Fruit fly (Drosophila melanogaster) Kc167 (cell line): ENCODE results near the gene Men.
"Not testable (repeated sequence)": the region's sequence is repeated elsewhere in the genome, so short reads cannot be mapped to it uniquely, and the experiment has no call there.

ENCODE experiments used
- Myc ChIP-seq: fragments of >200 bp; optimal IDR thresholded peaks from 2 replicates; lab custom pipeline; 2017; ENCODE audit warnings: missing external identifiers
- Sin3A ChIP-seq: fragments of >200 bp; optimal IDR thresholded peaks from 2 replicates; lab custom pipeline; 2018; ENCODE audit warnings: missing external identifiers
- h ChIP-seq: fragments of >200 bp; optimal IDR thresholded peaks from 3 replicates; lab custom pipeline; 2018; ENCODE audit warnings: missing external identifiers
- insv ChIP-seq: fragments of >200 bp; optimal IDR thresholded peaks from 3 replicates; lab custom pipeline; 2018; ENCODE audit warnings: missing external identifiers
- psq ChIP-seq: fragments of >200 bp; optimal IDR thresholded peaks from 2 replicates; lab custom pipeline; 2017; ENCODE audit warnings: missing external identifiers
- ttk ChIP-seq: sonication (Bioruptor generic); optimal IDR thresholded peaks from 2 replicates; lab custom pipeline; 2017; ENCODE audit warnings: missing external identifiers

The Men gene

DNA sequence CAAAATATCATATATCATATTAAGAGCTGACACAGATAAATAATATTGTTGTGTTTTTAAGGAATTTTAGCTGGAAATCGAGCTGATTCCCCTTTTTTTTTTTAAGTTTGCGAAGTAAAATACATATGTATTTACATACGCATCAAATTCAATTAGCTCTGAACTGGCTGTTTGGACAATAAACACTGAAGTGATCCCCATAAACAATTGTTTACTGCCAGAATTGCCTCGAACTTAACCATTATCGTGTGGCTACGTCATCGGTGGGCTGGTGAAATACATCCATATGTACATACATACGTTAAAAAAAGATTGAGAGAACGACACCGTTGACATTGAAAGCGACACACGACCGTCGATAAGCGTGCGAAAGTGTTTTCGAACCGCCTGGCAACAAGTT is 6.0 kb downstream of the Men start:
- no peak for TF ChIP-seq h (lab: Kevin White, UChicago)
- TF ChIP-seq psq (lab: Kevin White, UChicago), result no peak
- no peak for TF ChIP-seq Sin3A
- TF ChIP-seq ttk, result no peak
- no peak for TF ChIP-seq insv (lab: Kevin White, UChicago)
- no peak for TF ChIP-seq Myc (lab: Kevin White, UChicago)

DNA sequence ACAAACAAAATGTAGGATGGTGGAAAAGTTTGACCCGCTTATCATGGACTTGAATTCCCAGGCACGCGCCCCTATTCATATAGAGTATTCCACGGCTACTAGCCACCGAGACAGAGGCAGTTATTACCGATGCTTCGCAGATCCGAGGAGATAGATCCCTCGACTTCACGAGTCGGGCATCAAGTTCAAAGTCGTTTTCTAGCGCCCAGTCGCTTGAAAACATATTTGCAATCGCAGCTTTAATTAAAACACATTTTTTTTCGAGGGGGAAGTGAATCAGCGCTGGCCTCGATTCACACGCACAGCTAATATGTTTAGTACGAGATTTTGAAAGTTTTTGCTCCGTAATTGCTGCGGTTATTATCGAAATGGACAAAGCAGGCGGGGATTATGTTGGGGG is 7.0 kb downstream of the Men start:
- TF ChIP-seq insv (lab: Kevin White, UChicago), result no peak
- TF ChIP-seq Myc (lab: Kevin White, UChicago), result no peak
- no peak for TF ChIP-seq h (lab: Kevin White, UChicago)

DNA sequence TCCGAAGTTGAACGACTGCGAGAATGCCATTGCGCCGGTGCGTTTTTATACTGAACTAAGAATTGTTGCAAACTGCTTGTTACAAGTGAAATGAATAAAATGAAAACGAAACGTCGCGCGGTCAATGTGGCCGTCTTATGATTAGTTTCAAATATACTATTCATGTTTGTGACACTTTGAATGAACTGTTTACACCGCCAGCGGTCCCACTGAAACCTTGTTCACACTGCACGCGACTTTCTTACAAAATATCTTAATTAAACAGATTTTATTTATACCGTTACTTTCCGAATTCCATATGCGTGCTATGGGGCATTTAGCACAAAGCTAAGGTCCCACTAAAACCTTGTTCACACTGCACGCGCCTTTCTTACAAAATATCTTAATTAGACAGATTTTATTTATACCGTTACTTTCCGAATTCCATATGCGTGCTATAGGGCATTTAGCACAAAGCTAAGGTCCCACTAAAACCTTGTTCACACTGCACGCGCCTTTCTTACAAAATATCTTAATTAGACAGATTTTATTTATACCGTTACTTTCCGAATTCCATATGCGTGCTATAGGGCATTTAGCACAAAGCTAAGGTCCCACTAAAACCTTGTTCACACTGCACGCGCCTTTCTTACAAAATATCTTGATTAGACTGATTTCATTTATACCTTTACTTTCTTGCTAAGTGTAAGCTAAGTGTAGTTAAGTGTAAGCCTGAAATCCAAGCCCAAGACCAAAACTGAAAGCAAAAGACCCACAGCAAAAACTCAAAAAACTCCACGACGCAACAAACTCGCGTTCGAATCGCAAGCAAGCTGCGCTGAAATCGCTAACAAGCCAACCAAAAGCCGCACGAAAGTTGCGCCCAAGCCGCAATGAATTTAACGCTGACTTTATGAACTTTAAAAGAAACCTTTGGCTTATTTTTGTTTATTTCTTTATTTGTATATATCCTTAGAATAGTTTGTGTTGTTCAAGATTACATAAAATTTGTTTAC is 9.8 kb downstream of the Men start, which contains the start of gene PolQ:
Gene PolQ (minus strand): TSS at position 122 of the 995 bp plus-strand sequence.
- TF ChIP-seq insv (lab: Kevin White, UChicago); Sin3A; Myc (lab: Kevin White, UChicago): not testable (repeated sequence)

DNA sequence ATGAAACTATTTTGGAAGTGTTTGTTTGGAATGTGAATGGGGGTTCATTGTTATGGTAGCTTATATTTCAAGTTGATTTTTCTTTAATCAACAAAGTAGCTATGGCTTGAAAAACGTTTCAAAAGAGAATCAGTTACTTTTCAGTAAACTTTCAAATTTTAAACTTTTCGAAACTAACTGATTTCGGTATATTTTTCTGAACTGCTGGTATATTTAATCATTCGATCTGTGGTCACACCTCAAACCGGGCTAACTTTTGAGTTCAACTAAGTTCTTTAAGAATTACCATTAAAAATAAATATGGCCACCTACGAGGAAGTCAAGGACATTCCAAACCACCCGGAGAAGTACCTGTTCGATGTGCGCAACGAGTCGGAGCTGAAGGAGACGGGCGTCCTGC is 17.4 kb downstream of the Men start, which contains the start of gene CG12279:
Gene CG12279 (plus strand): TSS at position 234 of the 400 bp plus-strand sequence.
- TF ChIP-seq ttk, result no peak
- TF ChIP-seq psq (lab: Kevin White, UChicago), result no peak
- TF ChIP-seq h (lab: Kevin White, UChicago), result no peak
- no peak for TF ChIP-seq Sin3A
- no peak for TF ChIP-seq insv (lab: Kevin White, UChicago)
- TF ChIP-seq Myc (lab: Kevin White, UChicago), result no peak

DNA sequence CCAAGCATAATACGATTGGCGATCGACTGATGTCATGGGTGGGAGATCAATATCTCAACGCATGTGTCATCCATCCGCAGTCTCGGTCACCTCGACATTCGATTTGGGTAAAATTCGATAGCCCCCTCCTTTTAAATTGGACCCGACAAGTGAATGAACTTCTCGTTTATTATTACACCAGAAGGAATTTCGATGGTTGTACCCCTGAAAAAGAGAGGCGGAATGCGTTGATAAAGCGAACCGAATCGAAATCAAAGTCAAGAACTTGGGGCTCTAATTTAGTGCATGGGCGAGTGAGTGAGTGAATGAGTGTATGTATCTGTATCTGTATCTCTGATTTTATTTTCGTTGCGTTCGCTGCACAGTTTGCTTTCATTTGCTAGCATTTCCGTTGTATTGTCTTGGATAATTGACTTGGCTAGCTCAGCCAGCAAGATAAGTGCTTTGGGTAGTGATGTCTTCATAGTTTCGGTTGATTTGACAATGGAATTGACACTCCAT is 20.2 kb downstream of the Men start:
- TF ChIP-seq h (lab: Kevin White, UChicago) (no peak), insv (lab: Kevin White, UChicago) (no peak), Sin3A (no peak), ttk (no peak), Myc (lab: Kevin White, UChicago) (no peak), psq (lab: Kevin White, UChicago) (no peak)

DNA sequence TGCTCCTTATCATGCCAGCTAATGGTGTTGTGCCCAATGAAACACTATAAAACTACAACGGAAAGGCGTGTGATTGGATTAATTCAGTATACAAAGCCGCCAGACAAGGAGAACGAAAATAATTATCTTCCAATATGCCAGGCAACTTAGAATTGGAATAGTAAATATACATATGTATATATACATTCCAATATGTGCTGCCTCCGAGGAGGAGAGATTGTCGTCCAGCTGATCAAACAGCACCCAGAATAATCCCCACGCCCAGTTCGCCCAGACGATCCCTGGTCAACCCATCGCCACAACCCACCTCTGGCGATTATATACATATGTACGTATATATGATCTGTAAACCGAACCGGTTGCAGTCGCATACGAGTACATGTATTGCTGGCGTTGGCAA is 21.0 kb downstream of the Men start:
- TF ChIP-seq ttk (no peak), psq (lab: Kevin White, UChicago) (no peak), Myc (lab: Kevin White, UChicago) (no peak)

DNA sequence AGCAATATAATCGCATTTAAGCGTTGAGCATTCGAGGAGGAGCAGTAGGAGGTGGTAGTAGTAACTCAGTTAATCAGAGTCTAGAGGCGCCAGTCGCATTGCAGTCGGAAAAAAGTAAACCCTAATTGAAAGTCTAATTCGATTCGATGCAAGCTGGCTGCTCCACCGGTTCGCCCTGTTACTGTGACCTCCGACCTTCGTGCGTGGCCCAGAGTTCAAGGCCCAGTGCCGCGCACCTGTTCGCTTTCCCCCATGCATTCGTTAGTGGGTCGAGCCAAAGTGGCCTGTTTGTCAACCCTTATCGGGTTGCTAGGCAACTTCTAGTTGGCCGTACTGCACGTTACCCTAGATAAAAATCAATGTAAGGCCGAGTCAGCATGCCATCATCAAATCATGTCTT is 21.8 kb downstream of the Men start:
- TF ChIP-seq h (lab: Kevin White, UChicago), result no peak
- no peak for TF ChIP-seq ttk
- no peak for TF ChIP-seq Myc (lab: Kevin White, UChicago)
- no peak for TF ChIP-seq Sin3A
- TF ChIP-seq psq (lab: Kevin White, UChicago), result no peak
- no peak for TF ChIP-seq insv (lab: Kevin White, UChicago)

DNA sequence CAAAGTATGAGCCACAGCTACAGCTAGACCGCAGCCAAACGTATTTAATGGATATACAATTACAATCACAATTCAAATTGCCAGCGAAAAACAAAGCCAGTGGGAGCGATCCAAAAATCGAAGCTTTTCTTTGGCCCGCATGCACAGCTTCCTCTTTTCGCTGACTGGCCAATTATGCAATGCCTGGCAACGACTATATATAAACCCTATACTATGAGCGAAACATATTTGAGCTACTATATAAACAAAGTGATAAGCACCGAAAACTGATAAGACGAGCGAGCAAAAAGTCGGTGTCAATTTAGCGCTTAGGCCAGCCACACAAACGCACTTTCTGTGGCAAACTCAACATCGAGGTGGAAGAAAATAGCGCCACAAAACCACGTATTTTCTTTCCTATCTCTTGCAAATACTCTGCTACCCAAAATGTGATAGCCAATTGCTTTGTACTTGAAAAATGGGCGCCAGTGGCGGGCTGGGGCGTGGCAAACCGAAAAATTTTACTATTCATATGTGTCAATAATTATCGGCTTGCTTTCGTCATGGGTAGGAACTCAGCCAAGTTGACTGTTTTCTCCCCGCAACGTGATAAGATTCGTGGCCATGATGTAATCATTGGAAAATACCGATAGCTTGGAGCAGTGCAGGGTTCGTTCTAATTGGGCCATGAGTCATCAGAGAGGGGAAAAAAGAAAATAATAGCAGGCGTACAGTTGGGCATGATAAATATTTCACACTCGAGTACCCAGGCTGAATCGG is 22.4 kb downstream of the Men start:
- TF ChIP-seq h (lab: Kevin White, UChicago), result no peak
- TF ChIP-seq Myc (lab: Kevin White, UChicago), result no peak
- no peak for TF ChIP-seq Sin3A
- TF ChIP-seq ttk, result no peak
- TF ChIP-seq psq (lab: Kevin White, UChicago), result no peak
- TF ChIP-seq insv (lab: Kevin White, UChicago), result no peak

DNA sequence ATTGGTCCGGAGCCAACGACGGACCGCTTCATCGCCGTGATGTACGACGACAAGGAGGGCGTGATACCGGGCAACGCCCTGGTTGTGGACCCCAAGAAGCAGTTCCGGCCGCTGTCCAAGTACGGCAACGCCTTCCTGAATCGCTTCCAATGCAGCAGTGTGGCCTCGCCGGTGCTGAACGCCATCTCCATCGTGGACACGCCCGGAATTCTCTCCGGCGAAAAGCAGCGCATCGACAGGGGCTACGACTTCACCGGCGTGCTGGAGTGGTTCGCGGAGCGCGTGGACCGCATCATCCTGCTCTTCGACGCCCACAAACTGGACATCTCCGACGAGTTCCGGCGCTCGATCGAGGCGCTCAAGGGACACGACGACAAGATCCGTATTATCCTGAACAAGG is 23.9 kb downstream of the Men start:
- no peak for TF ChIP-seq Sin3A
- TF ChIP-seq ttk, result peak; percentile 66

DNA sequence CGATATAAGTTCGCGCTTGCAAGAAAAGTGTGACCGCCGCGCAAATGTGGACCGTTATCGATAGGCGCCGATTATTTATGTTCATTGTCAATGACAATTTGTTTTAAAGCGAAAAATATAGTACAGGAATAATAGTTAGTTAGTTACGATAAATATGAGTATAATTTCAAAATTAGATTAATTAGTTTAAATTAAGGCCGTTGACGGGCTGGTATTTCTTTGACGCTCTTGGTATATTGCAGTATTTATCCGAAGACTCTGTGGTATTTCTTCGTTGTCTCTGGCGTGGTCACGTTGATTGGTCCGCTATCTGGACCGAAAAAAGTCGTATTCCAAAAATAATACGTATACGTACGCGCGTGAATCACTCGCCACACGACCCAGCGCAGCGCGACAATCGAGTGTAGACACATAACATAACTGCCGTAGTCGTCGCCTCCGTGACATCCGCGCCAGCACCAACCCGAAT is 24.6 kb downstream of the Men start:
- TF ChIP-seq Sin3A, result no peak
- no peak for TF ChIP-seq ttk
- TF ChIP-seq insv (lab: Kevin White, UChicago), result no peak
- TF ChIP-seq psq (lab: Kevin White, UChicago), result no peak
- no peak for TF ChIP-seq h (lab: Kevin White, UChicago)
- no peak for TF ChIP-seq Myc (lab: Kevin White, UChicago)

DNA sequence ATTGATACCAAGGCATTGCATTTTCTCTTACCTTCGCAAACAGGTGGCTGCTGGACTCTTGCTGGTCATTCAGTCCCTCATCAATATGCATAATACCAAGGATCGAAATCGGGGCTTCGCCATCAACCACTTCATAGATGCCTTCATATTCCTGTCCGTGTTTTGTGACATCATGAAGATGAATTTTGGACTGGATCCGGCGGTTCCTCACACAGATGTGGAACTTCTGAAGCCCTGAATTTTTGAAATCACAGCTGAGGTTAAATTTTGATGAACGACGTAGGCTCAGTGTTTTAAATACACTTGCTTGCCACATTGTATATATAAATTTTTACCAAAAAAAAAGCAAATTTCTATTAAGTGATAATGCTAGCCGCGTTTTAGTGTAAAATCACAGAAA is 25.2 kb downstream of the Men start, which contains the start of gene Past1:
Gene Past1 (plus strand): TSS at position 301 of the 400 bp plus-strand sequence.
- no peak for TF ChIP-seq Myc (lab: Kevin White, UChicago)
- TF ChIP-seq psq (lab: Kevin White, UChicago), result no peak
- no peak for TF ChIP-seq ttk
- TF ChIP-seq h (lab: Kevin White, UChicago), result no peak
- TF ChIP-seq insv (lab: Kevin White, UChicago), result no peak
- TF ChIP-seq Sin3A, result no peak

DNA sequence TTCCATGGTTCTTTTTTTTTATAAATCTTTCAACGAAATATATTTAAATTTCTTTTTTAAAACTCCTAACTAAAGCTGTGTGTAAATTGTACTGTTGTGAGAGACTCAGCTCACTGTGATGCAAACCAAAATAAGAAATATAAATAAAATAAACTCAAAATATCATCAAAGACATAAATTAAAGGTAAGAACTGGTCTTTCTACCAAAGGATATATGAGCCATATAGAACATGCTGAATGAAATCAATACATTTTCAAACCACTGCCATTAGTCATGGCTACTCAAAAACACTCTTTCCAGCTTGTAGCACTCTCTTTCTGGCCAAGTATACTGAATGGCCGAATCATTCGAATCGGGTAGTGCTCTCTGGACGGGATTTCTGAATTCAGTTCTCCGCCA is 27.5 kb downstream of the Men start, which contains the start of the genes CG14391 and NijC:
Gene CG14391 (minus strand): TSS at position 101 of the 400 bp plus-strand sequence.
Gene NijC (plus strand): TSS at position 388 of the 400 bp plus-strand sequence.
- TF ChIP-seq ttk, result no peak
